Worm (Caenorhabditis elegans) whole organism, young adult: ENCODE results near the gene W02D7.5.

Experiments
- B0336.3 ChIP-seq: fragments of 200-800 bp; sonication (Bioruptor generic); IDR thresholded peaks from 2 replicates; pipeline ENCODE4 v1.3.6; 2022; ENCODE audit warnings: missing genetic modification characterization, missing compliant biosample characterization
- F22D6.2 ChIP-seq: sonication (generic microtip); optimal IDR thresholded peaks from 2 replicates; lab custom pipeline; 2016; ENCODE audit warnings: mild to moderate bottlenecking, missing genetic modification characterization, missing compliant biosample characterization
- Y56A3A.18 ChIP-seq: fragments of 200-800 bp; sonication (Bioruptor generic); IDR thresholded peaks from 2 replicates; pipeline ENCODE4 v1.3.6; 2022; ENCODE audit warnings: missing genetic modification reagents, missing genetic modification characterization, missing compliant biosample characterization
- ZK185.1 ChIP-seq: sonication (generic microtip); optimal IDR thresholded peaks from 2 replicates; lab custom pipeline; 2016; ENCODE audit warnings: mild to moderate bottlenecking, missing genetic modification characterization, missing compliant biosample characterization; ENCODE audit not compliant: poor library complexity, severe bottlenecking
- attf-3 ChIP-seq: fragments of 200-800 bp; sonication (Bioruptor generic); conservative IDR thresholded peaks from 2 replicates; pipeline ENCODE4 v1.3.6; 2022; ENCODE audit warnings: missing genetic modification reagents, missing genetic modification characterization, missing compliant biosample characterization
- ccch-3 ChIP-seq: fragments of 200-800 bp; sonication (Bioruptor generic); optimal IDR thresholded peaks from 2 replicates; lab custom pipeline; 2018; ENCODE audit warnings: mild to moderate bottlenecking, missing genetic modification characterization, missing compliant biosample characterization
- dpl-1 ChIP-seq: fragments of 150-350 bp; optimal IDR thresholded peaks from 2 replicates; lab custom pipeline; 2014; ENCODE audit warnings: missing biosample characterization, missing genetic modification reagents, missing genetic modification characterization
- him-1 ChIP-seq: sonication (generic microtip); optimal IDR thresholded peaks from 2 replicates; lab custom pipeline; 2016; ENCODE audit warnings: missing genotype, missing genetic modification reagents, missing genetic modification characterization, missing compliant biosample characterization
- let-607 ChIP-seq, 2 experiments: fragments of 200-800 bp in 1 of 2; sonication (Bioruptor generic) in 1 of 2; sonication (generic microtip) in 1 of 2; optimal IDR thresholded peaks; 2 replicates each; lab custom pipeline; 2016 to 2018; ENCODE audit warnings: mild to moderate bottlenecking in 2 of 2, missing compliant biosample characterization in 2 of 2, missing genetic modification characterization in 2 of 2, moderate library complexity in 2 of 2, missing genotype in 1 of 2
- pha-4 ChIP-seq: fragments of 150-350 bp; sonication (generic microtip); optimal IDR thresholded peaks from 2 replicates; lab custom pipeline; 2014; ENCODE audit warnings: missing biosample characterization, missing genetic modification reagents, missing genetic modification characterization
- repo-1 ChIP-seq: sonication (generic microtip); optimal IDR thresholded peaks from 2 replicates; lab custom pipeline; 2017; ENCODE audit warnings: mild to moderate bottlenecking, missing genetic modification characterization, missing compliant biosample characterization
- snpc-4 ChIP-seq, 5 experiments: fragments of 150-350 bp in 1 of 5; sonication (generic microtip) in 4 of 5; optimal IDR thresholded peaks; 2 replicates each; lab custom pipeline; 2014 to 2018; ENCODE audit warnings: missing genetic modification characterization in 5 of 5, missing biosample characterization in 3 of 5, antibody characterized with exemption in 2 of 5, mild to moderate bottlenecking in 2 of 5, missing compliant biosample characterization in 2 of 5, missing genotype in 2 of 5, moderate library complexity in 2 of 5, missing genetic modification reagents in 1 of 5
- tbp1 ChIP-seq: fragments of 200-800 bp; sonication (Bioruptor generic); optimal IDR thresholded peaks from 2 replicates; lab custom pipeline; 2018; ENCODE audit warnings: mild to moderate bottlenecking, missing genetic modification characterization, missing compliant biosample characterization
- unc-62 ChIP-seq: fragments of 150-350 bp; optimal IDR thresholded peaks from 2 replicates; lab custom pipeline; 2014; ENCODE audit warnings: missing biosample characterization, missing genetic modification reagents, missing genetic modification characterization

- TF ChIP-seq unc-62 (GFP tag; lab: Kevin White, UChicago) (no peak), tbp1 (no peak), repo-1 (no peak), Y56A3A.18 (GFP tag; lab: Robert Waterston, UW) (no peak), ZK185.1 (tag; lab: Kevin White, UChicago) (no peak), dpl-1 (GFP tag; lab: Kevin White, UChicago) (no peak), him-1 (no peak), pha-4 (tag; lab: Kevin White, UChicago) (no peak), B0336.3 (GFP tag; lab: Robert Waterston, UW) (no peak), snpc-4 (GFP tag; optimal IDR thresholded peaks at IDR 0.05; lab: Kevin White, UChicago) (no peak), snpc-4 (tag; optimal IDR thresholded peaks at IDR 0.05; lab: Kevin White, UChicago) (no peak), let-607 (tag; optimal IDR thresholded peaks at IDR 0.05; lab: Kevin White, UChicago) (no peak), F22D6.2 (no peak), attf-3 (GFP tag; lab: Robert Waterston, UW) (no peak), ccch-3 (no peak)
These were observed 40.0 kb downstream of the W02D7.5 start, which contains the start of gene C16D9.1 for ce11 chrV:8259016-8259415.
